Worm (Caenorhabditis elegans) whole organism, young adult: ENCODE results near the gene smrc-1.

Experiments
- B0035.1 ChIP-seq: sonication (generic microtip); optimal IDR thresholded peaks from 2 replicates; lab custom pipeline; 2016; ENCODE audit warnings: missing genetic modification characterization, mild to moderate bottlenecking, missing compliant biosample characterization, missing genotype, missing genetic modification reagents
- B0336.3 ChIP-seq: fragments of 200-800 bp; sonication (Bioruptor generic); IDR thresholded peaks from 2 replicates; pipeline ENCODE4 v1.3.6; 2022; ENCODE audit warnings: missing genetic modification characterization, missing compliant biosample characterization
- C06A6.2 ChIP-seq: fragments of 200-800 bp; sonication (Bioruptor generic); conservative IDR thresholded peaks from 2 replicates; pipeline ENCODE4 v1.3.6; 2022; ENCODE audit warnings: missing genetic modification characterization, missing compliant biosample characterization
- F10E7.11 ChIP-seq: sonication (generic microtip); optimal IDR thresholded peaks from 2 replicates; lab custom pipeline; 2017; ENCODE audit warnings: mild to moderate bottlenecking, missing genetic modification characterization, moderate library complexity, missing compliant biosample characterization
- T07F8.4 ChIP-seq: sonication (generic microtip); optimal IDR thresholded peaks from 2 replicates; lab custom pipeline; 2016; ENCODE audit warnings: mild to moderate bottlenecking, missing genetic modification characterization, moderate library complexity, missing compliant biosample characterization
- Y53F4B.3 ChIP-seq: fragments of 200-800 bp; sonication (Bioruptor generic); IDR thresholded peaks from 2 replicates; pipeline ENCODE4 v1.3.6; 2022; ENCODE audit warnings: missing genetic modification reagents, missing genetic modification characterization, missing compliant biosample characterization
- Y53G8AR.9 ChIP-seq: fragments of 200-800 bp; sonication (Bioruptor generic); conservative IDR thresholded peaks from 2 replicates; pipeline ENCODE4 v1.3.6; 2022; ENCODE audit warnings: missing genetic modification reagents, missing genetic modification characterization, missing compliant biosample characterization
- ZK185.1 ChIP-seq: sonication (generic microtip); optimal IDR thresholded peaks from 2 replicates; lab custom pipeline; 2016; ENCODE audit warnings: mild to moderate bottlenecking, missing genetic modification characterization, missing compliant biosample characterization; ENCODE audit not compliant: poor library complexity, severe bottlenecking
- ama-1 ChIP-seq, 3 experiments: fragments of 150-350 bp in 1 of 3; sonication (generic microtip) in 2 of 3; optimal IDR thresholded peaks; 2 replicates each; lab custom pipeline; 2014 to 2018; ENCODE audit warnings: missing biosample characterization in 2 of 3, missing genetic modification characterization in 2 of 3, missing genetic modification reagents in 2 of 3
- atf-7 ChIP-seq: sonication (generic microtip); optimal IDR thresholded peaks from 2 replicates; lab custom pipeline; 2017; ENCODE audit warnings: mild to moderate bottlenecking, missing genetic modification characterization, missing compliant biosample characterization
- attf-6 ChIP-seq: fragments of 200-800 bp; sonication (Bioruptor generic); IDR thresholded peaks from 2 replicates; pipeline ENCODE4 v1.3.6; 2022; ENCODE audit warnings: missing genetic modification reagents, missing genetic modification characterization, missing compliant biosample characterization
- bed-2 ChIP-seq: fragments of 200-800 bp; sonication (Bioruptor generic); IDR thresholded peaks from 2 replicates; pipeline ENCODE4 v1.3.6; 2022; ENCODE audit warnings: missing genetic modification reagents, missing genetic modification characterization, missing compliant biosample characterization
- cebp-1 ChIP-seq, 2 experiments: fragments of 200-800 bp in 1 of 2; sonication (Bioruptor generic) in 1 of 2; sonication (generic microtip) in 1 of 2; IDR thresholded peaks in 1 of 2; optimal IDR thresholded peaks in 1 of 2; 2 replicates each; pipeline versions ENCODE4 v1.3.6 to Lab custom; 2017 to 2022; ENCODE audit warnings: missing compliant biosample characterization in 2 of 2, missing genetic modification characterization in 2 of 2, mild to moderate bottlenecking in 1 of 2, missing genetic modification reagents in 1 of 2, moderate library complexity in 1 of 2
- cebp-2 ChIP-seq: fragments of 200-800 bp; sonication (Bioruptor generic); IDR thresholded peaks from 2 replicates; pipeline ENCODE4 v1.3.6; 2022; ENCODE audit warnings: missing genetic modification characterization, missing compliant biosample characterization
- ceh-27 ChIP-seq: fragments of 200-800 bp; sonication (Bioruptor generic); optimal IDR thresholded peaks from 2 replicates; lab custom pipeline; 2018; ENCODE audit warnings: mild to moderate bottlenecking, missing genetic modification characterization, moderate library complexity, missing compliant biosample characterization
- chd-7 ChIP-seq: sonication (generic microtip); optimal IDR thresholded peaks from 2 replicates; lab custom pipeline; 2016; ENCODE audit warnings: mild to moderate bottlenecking, missing genetic modification characterization, moderate library complexity, missing compliant biosample characterization
- hmg-20 ChIP-seq: fragments of 200-800 bp; sonication (Bioruptor generic); IDR thresholded peaks from 2 replicates; pipeline ENCODE4 v1.3.6; 2022; ENCODE audit warnings: missing genetic modification reagents, missing genetic modification characterization, missing compliant biosample characterization
- hrde-1 ChIP-seq: sonication (generic microtip); optimal IDR thresholded peaks from 2 replicates; lab custom pipeline; 2016; ENCODE audit warnings: missing genetic modification characterization, mild to moderate bottlenecking, missing compliant biosample characterization, moderate library complexity, missing genotype, missing genetic modification reagents, borderline replicate concordance
- hsf-1 ChIP-seq: fragments of 200-800 bp; sonication (Bioruptor generic); IDR thresholded peaks from 2 replicates; pipeline ENCODE4 v1.3.6; 2022; ENCODE audit warnings: missing genetic modification reagents, missing genetic modification characterization, missing compliant biosample characterization
- lag-1 ChIP-seq: fragments of 200-800 bp; sonication (Bioruptor generic); IDR thresholded peaks from 2 replicates; pipeline ENCODE4 v1.3.6; 2022; ENCODE audit warnings: missing genetic modification reagents, missing genetic modification characterization, missing compliant biosample characterization
- let-526 ChIP-seq: fragments of 200-800 bp; sonication (Bioruptor generic); IDR thresholded peaks from 2 replicates; pipeline ENCODE4 v1.3.6; 2022; ENCODE audit warnings: missing genetic modification reagents, missing genetic modification characterization, missing compliant biosample characterization
- let-607 ChIP-seq, 2 experiments: fragments of 200-800 bp in 1 of 2; sonication (Bioruptor generic) in 1 of 2; sonication (generic microtip) in 1 of 2; optimal IDR thresholded peaks; 2 replicates each; lab custom pipeline; 2016 to 2018; ENCODE audit warnings: mild to moderate bottlenecking in 2 of 2, missing compliant biosample characterization in 2 of 2, missing genetic modification characterization in 2 of 2, moderate library complexity in 2 of 2, missing genotype in 1 of 2
- lin-35 ChIP-seq, 3 experiments: fragments of 150-350 bp in 2 of 3; sonication (generic microtip) in 1 of 3; optimal IDR thresholded peaks; 2 replicates each; lab custom pipeline; 2014 to 2018; ENCODE audit warnings: missing biosample characterization in 3 of 3, missing genetic modification characterization in 3 of 3, missing genetic modification reagents in 3 of 3
- lin-40 ChIP-seq: sonication (generic microtip); optimal IDR thresholded peaks from 2 replicates; lab custom pipeline; 2016; ENCODE audit warnings: missing genetic modification characterization, mild to moderate bottlenecking, missing compliant biosample characterization, missing genotype, missing genetic modification reagents
- lsl-1 ChIP-seq: fragments of 200-800 bp; sonication (Bioruptor generic); optimal IDR thresholded peaks from 2 replicates; lab custom pipeline; 2018; ENCODE audit warnings: mild to moderate bottlenecking, missing genetic modification characterization, moderate library complexity, missing compliant biosample characterization
- madf-6 ChIP-seq: fragments of 200-800 bp; sonication (Bioruptor generic); IDR thresholded peaks from 2 replicates; pipeline ENCODE4 v1.3.6; 2022; ENCODE audit warnings: missing genetic modification reagents, missing genetic modification characterization, missing compliant biosample characterization
- nhr-80 ChIP-seq: sonication (generic microtip); optimal IDR thresholded peaks from 2 replicates; lab custom pipeline; 2016; ENCODE audit warnings: missing genetic modification characterization, missing compliant biosample characterization
- pbrm-1 ChIP-seq: fragments of 200-800 bp; sonication (Bioruptor generic); IDR thresholded peaks from 2 replicates; pipeline ENCODE4 v1.3.6; 2022; ENCODE audit warnings: missing genetic modification reagents, missing genetic modification characterization, missing compliant biosample characterization
- snpc-1.3 ChIP-seq: sonication (generic microtip); optimal IDR thresholded peaks from 2 replicates; lab custom pipeline; 2017; ENCODE audit warnings: missing genetic modification characterization, mild to moderate bottlenecking, missing compliant biosample characterization, antibody characterized with exemption, moderate library complexity, missing genotype, missing genetic modification reagents; ENCODE audit not compliant: insufficient read depth
- tbp1 ChIP-seq: fragments of 200-800 bp; sonication (Bioruptor generic); optimal IDR thresholded peaks from 2 replicates; lab custom pipeline; 2018; ENCODE audit warnings: mild to moderate bottlenecking, missing genetic modification characterization, missing compliant biosample characterization
- tbx-9 ChIP-seq: sonication (generic microtip); optimal IDR thresholded peaks from 2 replicates; lab custom pipeline; 2016; ENCODE audit warnings: borderline replicate concordance, missing genetic modification characterization, inconsistent platforms, missing compliant biosample characterization
- unc-130 ChIP-seq: sonication (generic microtip); optimal IDR thresholded peaks from 2 replicates; lab custom pipeline; 2016; ENCODE audit warnings: missing genetic modification reagents, missing genetic modification characterization, missing compliant biosample characterization
- zfh-2 ChIP-seq: fragments of 200-800 bp; sonication (Bioruptor generic); conservative IDR thresholded peaks from 2 replicates; pipeline ENCODE4 v1.3.6; 2022; ENCODE audit warnings: missing genetic modification reagents, missing genetic modification characterization, missing compliant biosample characterization
- zim-3 ChIP-seq: sonication (generic microtip); optimal IDR thresholded peaks from 2 replicates; lab custom pipeline; 2017; ENCODE audit warnings: mild to moderate bottlenecking, missing genetic modification characterization, moderate library complexity, missing compliant biosample characterization

The smrc-1 gene

DNA sequence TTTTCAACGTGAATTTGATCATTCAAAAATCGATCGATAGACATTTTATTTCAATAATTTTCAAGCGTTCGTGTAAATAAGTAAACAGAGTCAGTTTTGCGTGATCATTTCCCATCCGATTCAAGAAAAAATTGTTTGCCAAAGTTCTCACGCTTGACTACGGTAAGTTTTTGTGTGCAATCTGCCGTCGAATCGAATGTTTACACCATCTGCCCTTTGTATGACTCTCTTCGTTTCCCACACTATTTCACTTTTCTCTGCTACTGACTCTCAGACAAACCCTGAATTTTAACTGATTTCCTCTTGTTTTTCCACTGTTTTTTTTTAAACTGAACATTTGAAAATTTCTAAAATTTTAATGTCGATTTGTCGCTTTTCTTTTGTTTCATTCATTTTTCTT lies 46.0 kb upstream of the smrc-1 start (continued):
- TF ChIP-seq zfh-2 (GFP tag; lab: Robert Waterston, UW) (no peak), ZK185.1 (tag; lab: Kevin White, UChicago) (peak; percentile 71), hmg-20 (GFP tag; lab: Robert Waterston, UW) (no peak), snpc-1.3 (no peak), lsl-1 (GFP tag; lab: Kevin White, UChicago) (peak; percentile 92), atf-7 (peak; percentile 12), let-607 (tag; optimal IDR thresholded peaks at IDR 0.05; lab: Kevin White, UChicago) (peak in 1 of 2 experiments; percentile 11), lag-1 (GFP tag; lab: Robert Waterston, UW) (no peak), B0336.3 (GFP tag; lab: Robert Waterston, UW) (peak; percentile 71; the same call in 1 of the 2 replicates), cebp-2 (no peak), unc-130 (no peak)

DNA sequence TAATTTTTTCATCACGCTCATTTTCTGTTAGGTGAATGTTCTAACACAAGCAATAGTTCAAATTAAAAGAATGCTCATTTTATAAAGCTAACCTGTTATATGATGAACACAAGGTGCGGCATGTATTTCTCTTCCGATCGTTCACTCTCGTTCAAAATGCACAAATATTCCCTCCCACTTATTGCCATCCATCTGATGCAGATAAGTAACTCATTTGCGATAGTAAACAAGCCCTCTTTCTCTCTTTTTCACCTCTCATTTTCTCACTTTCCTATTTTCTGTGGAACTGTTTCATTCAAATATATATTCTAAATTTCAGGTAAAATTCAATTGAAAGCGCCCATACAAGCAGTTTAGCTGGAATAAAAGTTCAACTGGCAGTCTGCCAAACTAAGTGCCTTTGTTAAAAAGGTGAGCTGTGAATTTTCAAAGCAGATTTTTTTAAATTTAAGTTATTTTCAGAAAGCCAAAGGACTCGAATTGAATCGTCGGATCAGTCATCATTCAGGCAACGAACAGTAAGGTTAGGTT lies 44.7 kb upstream of the smrc-1 start, which contains the start of the genes trmt-10C.2 and C56G2.22:
trmt-10C.2 (plus strand) TSS at position 314 of the 531 bp plus-strand sequence.
C56G2.22 (plus strand) TSS at position 481 of the 531 bp plus-strand sequence.
- no peak for TF ChIP-seq T07F8.4
- TF ChIP-seq zfh-2 (GFP tag; lab: Robert Waterston, UW), result no peak
- TF ChIP-seq hrde-1 (tag; lab: Kevin White, UChicago), result no peak
- 0 out of 2 replicates have a peak, but pooled peaks have one; percentile 49 for TF ChIP-seq Y53G8AR.9 (GFP tag; lab: Robert Waterston, UW)
- TF ChIP-seq let-526, result no peak
- TF ChIP-seq attf-6 (GFP tag; lab: Robert Waterston, UW), result no peak
- no peak for TF ChIP-seq C06A6.2 (GFP tag; lab: Robert Waterston, UW)
- no peak for TF ChIP-seq Y53F4B.3 (GFP tag; lab: Robert Waterston, UW)
- TF ChIP-seq tbx-9 (tag; lab: Kevin White, UChicago), result no peak
- TF ChIP-seq B0035.1, result no peak
- TF ChIP-seq zim-3, result no peak
- TF ChIP-seq snpc-1.3, result no peak
- TF ChIP-seq atf-7, result no peak
- TF ChIP-seq tbp1 (GFP tag; lab: Kevin White, UChicago), result no peak
- no peak for TF ChIP-seq ama-1 (optimal IDR thresholded peaks at IDR 0.05; lab: Kevin White, UChicago)
- TF ChIP-seq ama-1 (GFP tag; optimal IDR thresholded peaks at IDR 0.05; lab: Kevin White, UChicago), result no peak
- TF ChIP-seq nhr-80, result peak; percentile 23
- no peak for TF ChIP-seq bed-2 (GFP tag; lab: Robert Waterston, UW)
- TF ChIP-seq cebp-2, result no peak

DNA sequence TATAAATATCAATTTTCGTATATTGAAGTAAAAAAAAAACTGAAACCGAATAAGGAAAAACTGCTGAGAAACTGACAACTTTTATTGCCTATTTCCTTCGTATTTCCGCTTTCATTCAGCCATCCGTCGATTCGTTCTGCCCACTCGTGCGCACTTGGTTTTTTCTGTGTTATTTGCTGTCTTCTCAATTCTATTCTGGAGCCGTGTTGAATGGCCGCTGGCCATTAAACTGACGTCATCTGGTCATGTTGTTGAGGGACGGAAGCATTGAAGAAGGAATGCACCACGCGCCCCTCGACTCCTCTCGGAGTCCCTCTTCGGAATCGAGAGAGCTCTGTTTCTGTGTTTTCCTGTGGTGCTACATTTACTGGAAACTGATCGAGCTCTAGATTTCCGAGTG lies 42.2 kb upstream of the smrc-1 start:
- TF ChIP-seq lin-35 (GFP tag; optimal IDR thresholded peaks at IDR 0.05; lab: Kevin White, UChicago), result peak in 1 of 3 experiments; percentile 11
- TF ChIP-seq madf-6 (GFP tag; lab: Robert Waterston, UW), result peak; percentile 34; the same call in 1 of the 2 replicates
- 0 out of 2 replicates have a peak, but pooled peaks have one; percentile 15 for TF ChIP-seq pbrm-1
- 0 out of 2 replicates have a peak, but pooled peaks have one; percentile 38 for TF ChIP-seq hsf-1 (GFP tag; lab: Robert Waterston, UW)
- TF ChIP-seq cebp-1 (GFP tag; IDR thresholded peaks at IDR 0.05; lab: Robert Waterston, UW), result no peak
- peak; percentile 30 for TF ChIP-seq cebp-1 (tag; optimal IDR thresholded peaks at IDR 0.05; lab: Kevin White, UChicago)
- TF ChIP-seq tbp1 (GFP tag; lab: Kevin White, UChicago), result no peak
- TF ChIP-seq zfh-2 (GFP tag; lab: Robert Waterston, UW), result peak; percentile 42; the same call in 1 of the 2 replicates
- peak; percentile 57 for TF ChIP-seq ceh-27
- peak; percentile 75 for TF ChIP-seq atf-7
- peak; percentile 52 for TF ChIP-seq chd-7 (tag; lab: Kevin White, UChicago)
- TF ChIP-seq Y53F4B.3 (GFP tag; lab: Robert Waterston, UW), result no peak
- peak; percentile 27 for TF ChIP-seq F10E7.11 (tag; lab: Kevin White, UChicago)
- peak; percentile 26 for TF ChIP-seq lin-40
- TF ChIP-seq zim-3, result no peak
